Fruit fly (Drosophila melanogaster) whole organism, embryonic: ENCODE data around the gene scat.

Experiments used
- Ada2b ChIP-seq: fragments of 200-800 bp; sonication (Bioruptor generic); IDR thresholded peaks from 2 replicates; pipeline ENCODE4 v1.3.6; 2022; ENCODE audit warnings: missing biosample characterization, missing genetic modification characterization
- BEAF-32 ChIP-seq: fragments of 200-800 bp; sonication (Bioruptor generic); optimal IDR thresholded peaks from 3 replicates; lab custom pipeline; 2017; ENCODE audit warnings: missing biosample characterization, missing genetic modification characterization, mild to moderate bottlenecking, moderate library complexity, missing genetic modification reagents
- CG11504 ChIP-seq: fragments of 200-800 bp; sonication (Bioruptor generic); optimal IDR thresholded peaks from 3 replicates; lab custom pipeline; 2019; ENCODE audit warnings: missing biosample characterization, mild to moderate bottlenecking, missing genetic modification characterization, moderate library complexity
- CG11560 ChIP-seq: fragments of 200-800 bp; sonication (Bioruptor generic); IDR thresholded peaks from 3 replicates; pipeline ENCODE4 v1.3.6; 2022; ENCODE audit warnings: missing biosample characterization, missing genetic modification characterization
- CG11696 ChIP-seq: fragments of 200-800 bp; sonication (Bioruptor generic); IDR thresholded peaks from 2 replicates; pipeline ENCODE4 v1.3.6; 2022; ENCODE audit warnings: missing biosample characterization, missing genetic modification characterization
- CG13296 ChIP-seq: fragments of 200-800 bp; sonication (Bioruptor generic); optimal IDR thresholded peaks from 3 replicates; lab custom pipeline; 2018; ENCODE audit warnings: missing biosample characterization, mild to moderate bottlenecking, missing genetic modification characterization
- CG15269 ChIP-seq: fragments of 200-800 bp; sonication (Bioruptor generic); optimal IDR thresholded peaks from 2 replicates; lab custom pipeline; 2018; ENCODE audit warnings: missing biosample characterization, mild to moderate bottlenecking, missing genetic modification characterization, moderate library complexity
- CG18262 ChIP-seq: fragments of 200-800 bp; optimal IDR thresholded peaks from 3 replicates; lab custom pipeline; 2019; ENCODE audit warnings: missing biosample characterization, mild to moderate bottlenecking, missing genetic modification characterization, moderate library complexity
- CG2199 ChIP-seq: fragments of 200-800 bp; sonication (Bioruptor generic); IDR thresholded peaks from 3 replicates; pipeline ENCODE4 v1.3.6; 2022; ENCODE audit warnings: missing biosample characterization, missing genetic modification characterization
- CG2678 ChIP-seq: fragments of 200-800 bp; sonication (Bioruptor generic); optimal IDR thresholded peaks from 3 replicates; lab custom pipeline; 2019; ENCODE audit warnings: missing biosample characterization, mild to moderate bottlenecking, missing genetic modification characterization, moderate library complexity
- CG30431 ChIP-seq: fragments of 200-800 bp; sonication (Bioruptor generic); optimal IDR thresholded peaks from 2 replicates; lab custom pipeline; 2017; ENCODE audit warnings: missing biosample characterization, missing genetic modification characterization
- CG31441 ChIP-seq: fragments of 200-800 bp; sonication (Bioruptor generic); IDR thresholded peaks from 2 replicates; pipeline ENCODE4 v1.3.6; 2022; ENCODE audit warnings: missing biosample characterization, missing genetic modification characterization
- CG3163 ChIP-seq: fragments of 200-800 bp; sonication (Bioruptor generic); optimal IDR thresholded peaks from 3 replicates; lab custom pipeline; 2016; ENCODE audit warnings: missing biosample characterization, missing genetic modification characterization
- CG43689 ChIP-seq: fragments of 200-800 bp; sonication (Bioruptor generic); IDR thresholded peaks from 2 replicates; pipeline ENCODE4 v1.3.6; 2022; ENCODE audit warnings: missing biosample characterization, missing genetic modification characterization
- CG8478 ChIP-seq: fragments of >200 bp; optimal IDR thresholded peaks from 2 replicates; lab custom pipeline; 2018
- CG9437 ChIP-seq: fragments of 200-800 bp; sonication (Bioruptor generic); optimal IDR thresholded peaks from 2 replicates; lab custom pipeline; 2018; ENCODE audit warnings: missing biosample characterization, mild to moderate bottlenecking, missing genetic modification characterization
- CG9727 ChIP-seq: fragments of 200-800 bp; sonication (Bioruptor generic); optimal IDR thresholded peaks from 3 replicates; lab custom pipeline; 2017; ENCODE audit warnings: missing biosample characterization, mild to moderate bottlenecking, missing genetic modification characterization
- CoRest ChIP-seq: fragments of 200-800 bp; sonication (Bioruptor generic); optimal IDR thresholded peaks from 3 replicates; lab custom pipeline; 2018; ENCODE audit warnings: missing biosample characterization, mild to moderate bottlenecking, missing genetic modification characterization, moderate library complexity
- Dbx ChIP-seq: fragments of 200-800 bp; sonication (Bioruptor generic); IDR thresholded peaks from 3 replicates; pipeline ENCODE4 v1.3.6; 2022; ENCODE audit warnings: missing biosample characterization, missing genetic modification characterization
- Dip2 ChIP-seq: fragments of 200-800 bp; sonication (Bioruptor generic); IDR thresholded peaks from 2 replicates; pipeline ENCODE4 v1.3.6; 2022; ENCODE audit warnings: missing biosample characterization, missing genetic modification characterization
- Doc3 ChIP-seq: fragments of 200-800 bp; sonication (Bioruptor generic); IDR thresholded peaks from 3 replicates; pipeline ENCODE4 v1.3.6; 2022; ENCODE audit warnings: missing biosample characterization, missing genetic modification characterization; ENCODE audit not compliant: partially characterized antibody
- E2f1 ChIP-seq: fragments of 200-800 bp; sonication (Bioruptor generic); IDR thresholded peaks from 2 replicates; pipeline ENCODE4 v1.3.6; 2022; ENCODE audit warnings: missing biosample characterization, missing genetic modification characterization
- E2f2 ChIP-seq: fragments of 200-800 bp; sonication (Bioruptor generic); IDR thresholded peaks from 2 replicates; pipeline ENCODE4 v1.3.6; 2022; ENCODE audit warnings: missing biosample characterization, missing genetic modification characterization
- Kr ChIP-seq: fragments of 200-800 bp; sonication (Bioruptor generic); optimal IDR thresholded peaks from 2 replicates; lab custom pipeline; 2017; ENCODE audit warnings: missing biosample characterization, mild to moderate bottlenecking, missing genetic modification characterization
- Nf-YC ChIP-seq: fragments of 200-800 bp; optimal IDR thresholded peaks from 3 replicates; lab custom pipeline; 2019; ENCODE audit warnings: missing biosample characterization, mild to moderate bottlenecking, missing genetic modification characterization, moderate library complexity
- NfI ChIP-seq: fragments of 200-800 bp; sonication (Bioruptor generic); optimal IDR thresholded peaks from 3 replicates; lab custom pipeline; 2018; ENCODE audit warnings: missing biosample characterization, mild to moderate bottlenecking, missing genetic modification characterization, moderate library complexity
- Oli ChIP-seq: fragments of 200-800 bp; sonication (Bioruptor generic); optimal IDR thresholded peaks from 2 replicates; lab custom pipeline; 2018; ENCODE audit warnings: missing biosample characterization, mild to moderate bottlenecking, missing genetic modification characterization, moderate library complexity
- Pdp1 ChIP-seq, 2 experiments: fragments of 200-800 bp; sonication (Bioruptor generic); optimal IDR thresholded peaks; 3 replicates each; lab custom pipeline; 2016; ENCODE audit warnings: missing biosample characterization in 2 of 2, missing genetic modification characterization in 2 of 2, mild to moderate bottlenecking in 1 of 2, moderate library complexity in 1 of 2
- Sox102F ChIP-seq: fragments of 200-800 bp; sonication (Bioruptor generic); optimal IDR thresholded peaks from 2 replicates; lab custom pipeline; 2018; ENCODE audit warnings: missing biosample characterization, mild to moderate bottlenecking, missing genetic modification characterization, moderate library complexity
- Spps ChIP-seq: fragments of 200-800 bp; sonication (Bioruptor generic); optimal IDR thresholded peaks from 2 replicates; lab custom pipeline; 2018; ENCODE audit warnings: missing biosample characterization, mild to moderate bottlenecking, missing genetic modification characterization
- ash1 ChIP-seq: fragments of 200-800 bp; sonication (Bioruptor generic); optimal IDR thresholded peaks from 2 replicates; lab custom pipeline; 2018; ENCODE audit warnings: missing biosample characterization, mild to moderate bottlenecking, missing genetic modification characterization
- bcd ChIP-seq: fragments of 200-800 bp; sonication (Bioruptor generic); optimal IDR thresholded peaks from 2 replicates; lab custom pipeline; 2017; ENCODE audit warnings: missing biosample characterization, mild to moderate bottlenecking, missing genetic modification characterization
- chif ChIP-seq, 2 experiments: fragments of 200-800 bp; sonication (Bioruptor generic); optimal IDR thresholded peaks; 3 replicates each; lab custom pipeline; 2016; ENCODE audit warnings: missing biosample characterization in 2 of 2, missing genetic modification characterization in 2 of 2
- crol ChIP-seq: fragments of 200-800 bp; sonication (Bioruptor generic); IDR thresholded peaks from 2 replicates; pipeline ENCODE4 v1.3.6; 2022; ENCODE audit warnings: missing biosample characterization, missing genetic modification characterization
- danr ChIP-seq: fragments of 200-800 bp; sonication (Bioruptor generic); IDR thresholded peaks from 2 replicates; pipeline ENCODE4 v1.3.6; 2022; ENCODE audit warnings: missing biosample characterization, missing genetic modification characterization
- dmrt99B ChIP-seq: fragments of 200-800 bp; sonication (Bioruptor generic); optimal IDR thresholded peaks from 2 replicates; lab custom pipeline; 2018; ENCODE audit warnings: missing biosample characterization, mild to moderate bottlenecking, missing genetic modification characterization, moderate library complexity
- eyg ChIP-seq: fragments of 200-800 bp; sonication (Bioruptor generic); optimal IDR thresholded peaks from 3 replicates; lab custom pipeline; 2016; ENCODE audit warnings: missing biosample characterization, missing genetic modification characterization
- gem ChIP-seq: fragments of 200-800 bp; sonication (Bioruptor generic); optimal IDR thresholded peaks from 2 replicates; lab custom pipeline; 2019; ENCODE audit warnings: missing biosample characterization, mild to moderate bottlenecking, missing genetic modification characterization, moderate library complexity
- jumu ChIP-seq: fragments of 200-800 bp; sonication (Bioruptor generic); optimal IDR thresholded peaks from 3 replicates; lab custom pipeline; 2016; ENCODE audit warnings: missing biosample characterization, missing genetic modification characterization
- lbe ChIP-seq: fragments of 200-800 bp; sonication (Bioruptor generic); optimal IDR thresholded peaks from 2 replicates; lab custom pipeline; 2016; ENCODE audit warnings: missing biosample characterization, mild to moderate bottlenecking, missing genetic modification characterization
- mirr ChIP-seq: fragments of 200-800 bp; sonication (Bioruptor generic); optimal IDR thresholded peaks from 3 replicates; lab custom pipeline; 2018; ENCODE audit warnings: missing biosample characterization, mild to moderate bottlenecking, missing genetic modification characterization
- p53 ChIP-seq: fragments of 200-800 bp; sonication (Bioruptor generic); optimal IDR thresholded peaks from 2 replicates; lab custom pipeline; 2016; ENCODE audit warnings: missing biosample characterization, missing genetic modification characterization
- prd ChIP-seq, 3 experiments: fragments of >200 bp in 2 of 3; fragments of 200-800 bp in 1 of 3; sonication (Bioruptor generic) in 1 of 3; optimal IDR thresholded peaks in 2 of 3; IDR thresholded peaks in 1 of 3; 2 replicates in 2 of 3; 3 replicates in 1 of 3; pipeline versions ENCODE4 v1.3.6 to Lab custom; 2017 to 2022; ENCODE audit warnings: missing biosample characterization in 1 of 3, missing genetic modification characterization in 1 of 3
- row ChIP-seq: fragments of 200-800 bp; sonication (Bioruptor generic); IDR thresholded peaks from 3 replicates; pipeline ENCODE4 v1.3.6; 2022; ENCODE audit warnings: missing biosample characterization, missing genetic modification characterization
- sim ChIP-seq: fragments of 200-800 bp; sonication (Bioruptor generic); IDR thresholded peaks from 2 replicates; pipeline ENCODE4 v1.3.6; 2022; ENCODE audit warnings: missing biosample characterization, missing genetic modification characterization
- stwl ChIP-seq: fragments of 200-800 bp; sonication (Bioruptor generic); optimal IDR thresholded peaks from 3 replicates; lab custom pipeline; 2018; ENCODE audit warnings: missing biosample characterization, mild to moderate bottlenecking, missing genetic modification characterization, moderate library complexity
- sug ChIP-seq: fragments of 200-800 bp; optimal IDR thresholded peaks from 2 replicates; lab custom pipeline; 2019; ENCODE audit warnings: missing biosample characterization, mild to moderate bottlenecking, missing genetic modification characterization, moderate library complexity

scat gene

DNA sequence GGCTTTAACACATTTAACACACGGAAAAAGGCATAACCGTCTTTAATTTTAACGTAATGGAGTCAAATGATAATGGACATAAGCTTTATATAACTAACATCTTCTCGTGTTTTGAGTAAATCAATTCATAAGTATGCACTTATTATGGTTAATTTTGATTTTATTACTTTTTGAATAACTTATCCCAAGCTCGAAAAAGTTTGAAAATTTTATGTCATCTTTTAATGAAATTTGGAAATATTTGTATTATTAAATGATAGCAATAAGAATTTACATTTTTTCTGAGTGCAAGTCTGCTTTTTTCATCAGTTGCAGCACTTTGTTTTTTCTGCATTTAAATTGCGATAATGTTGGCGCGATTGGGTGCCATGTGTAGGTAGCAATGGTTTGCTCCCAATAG lies 16.6 kb downstream of the scat start (continued):
- peak; percentile 8; the same call in 1 of the 2 replicates for TF ChIP-seq E2f2 (GFP tag; lab: Robert Waterston, UW)
- peak; percentile 28 for TF ChIP-seq gem
- TF ChIP-seq Oli (tag; lab: Kevin White, UChicago), result peak; percentile 33
- TF ChIP-seq Sox102F (GFP tag; lab: Kevin White, UChicago), result peak; percentile 34
- TF ChIP-seq CG9437, result peak; percentile 25
- TF ChIP-seq Doc3 (GFP tag; lab: Robert Waterston, UW), result no peak
- 0 out of 2 replicates have a peak, but pooled peaks have one; percentile 16 for TF ChIP-seq CG31441 (GFP tag; lab: Robert Waterston, UW)
- peak; percentile 44 for TF ChIP-seq CG11504 (tag; lab: Kevin White, UChicago)
- peak; percentile 10 for TF ChIP-seq CG18262 (tag; lab: Kevin White, UChicago)
- no peak for TF ChIP-seq Dbx (GFP tag; lab: Robert Waterston, UW)
- 0 out of 3 replicates have a peak, but pooled peaks have one; percentile 24 for TF ChIP-seq row
- peak; percentile 18 for TF ChIP-seq CG2678
- TF ChIP-seq CG9727 (GFP tag; lab: Kevin White, UChicago), result peak; percentile 3
- TF ChIP-seq prd (optimal IDR thresholded peaks at IDR 0.05; lab: Kevin White, UChicago), result no peak
- TF ChIP-seq prd (GFP tag; IDR thresholded peaks at IDR 0.05; lab: Robert Waterston, UW), result 0 out of 3 replicates have a peak, but pooled peaks have one; percentile 6
- TF ChIP-seq CG11696 (GFP tag; lab: Robert Waterston, UW), result 0 out of 2 replicates have a peak, but pooled peaks have one; percentile 18
- TF ChIP-seq ash1 (GFP tag; lab: Kevin White, UChicago), result no peak
- no peak for TF ChIP-seq CG15269 (tag; lab: Kevin White, UChicago)
- peak; percentile 29 for TF ChIP-seq dmrt99B (tag; lab: Kevin White, UChicago)
- TF ChIP-seq Ada2b (GFP tag; lab: Robert Waterston, UW), result peak; percentile 6; the same call in 1 of the 2 replicates
- TF ChIP-seq crol (GFP tag; lab: Robert Waterston, UW), result 0 out of 2 replicates have a peak, but pooled peaks have one; percentile 4

DNA sequence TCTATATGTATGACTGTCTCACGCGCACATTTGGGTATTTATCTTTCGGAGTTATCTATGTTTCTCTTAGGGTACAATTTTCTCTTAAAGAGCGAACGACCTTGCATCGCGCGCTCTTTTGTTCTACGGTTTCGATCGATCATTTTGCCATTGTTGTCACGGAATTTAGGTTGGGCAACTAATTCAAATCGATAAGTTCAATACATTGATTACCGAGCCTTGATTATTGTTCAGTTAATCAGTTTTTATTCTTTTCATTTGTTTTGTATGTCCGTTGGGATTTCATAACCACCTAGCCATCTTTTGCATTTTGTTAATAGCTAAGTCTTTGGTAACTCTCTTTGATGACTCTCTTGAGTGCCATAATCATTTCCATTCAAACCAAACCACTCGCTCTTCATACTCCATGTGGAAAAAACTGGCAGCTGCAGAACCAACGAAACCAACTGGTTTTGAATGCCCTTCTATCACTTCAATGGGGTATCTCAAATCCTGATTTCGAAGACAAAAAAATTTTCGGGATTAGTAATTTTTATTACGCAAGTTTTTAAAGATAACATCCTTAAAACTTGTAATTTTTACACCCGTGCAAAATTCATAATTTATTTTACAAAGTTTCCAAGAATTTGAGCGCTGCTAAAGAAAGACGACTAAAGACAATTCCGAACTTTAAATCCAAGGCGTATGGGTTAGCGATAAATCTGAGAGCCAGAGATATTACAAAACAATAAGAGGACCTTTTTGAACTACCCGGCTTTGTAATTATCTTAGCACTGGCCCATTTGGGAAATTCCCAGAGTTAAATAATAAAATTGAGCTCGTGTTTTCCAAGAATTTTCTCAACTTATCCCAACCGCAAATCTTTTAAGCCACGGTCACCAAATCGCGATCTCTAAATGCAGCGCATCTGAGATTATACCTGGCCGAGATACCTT lies 17.4 kb downstream of the scat start:
- TF ChIP-seq bcd (GFP tag; lab: Kevin White, UChicago), result no peak
- no peak for TF ChIP-seq Dip2
- no peak for TF ChIP-seq p53 (GFP tag; lab: Kevin White, UChicago)
- TF ChIP-seq lbe (GFP tag; lab: Kevin White, UChicago), result no peak
- TF ChIP-seq CG43689, result no peak
- no peak for TF ChIP-seq CG2199
- TF ChIP-seq eyg, result no peak
- peak; percentile 98 for TF ChIP-seq CG3163
- TF ChIP-seq Nf-YC (tag; lab: Kevin White, UChicago), result no peak
- no peak for TF ChIP-seq sim (GFP tag; lab: Robert Waterston, UW)
- TF ChIP-seq Pdp1 (GFP tag; optimal IDR thresholded peaks at IDR 0.05; lab: Kevin White, UChicago), result peak in 1 of 2 experiments; percentile 60
- no peak for TF ChIP-seq Kr (GFP tag; lab: Kevin White, UChicago)
- no peak for TF ChIP-seq CG11560 (tag; lab: Robert Waterston, UW)
- no peak for TF ChIP-seq BEAF-32 (GFP tag; lab: Kevin White, UChicago)
- TF ChIP-seq CG9437, result peak; percentile 40
- no peak for TF ChIP-seq CG8478 (lab: Kevin White, UChicago)
- no peak for TF ChIP-seq CG30431 (GFP tag; lab: Kevin White, UChicago)
- TF ChIP-seq NfI (GFP tag; lab: Kevin White, UChicago), result no peak
- TF ChIP-seq E2f1 (GFP tag; lab: Robert Waterston, UW), result no peak
- TF ChIP-seq mirr (GFP tag; lab: Kevin White, UChicago), result peak; percentile 76
- peak; percentile 4 for TF ChIP-seq jumu (GFP tag; lab: Kevin White, UChicago)
- no peak for TF ChIP-seq stwl
- peak in 1 of 2 experiments; percentile 42 for TF ChIP-seq chif (GFP tag; optimal IDR thresholded peaks at IDR 0.05; lab: Kevin White, UChicago)
- no peak for TF ChIP-seq danr (GFP tag; lab: Robert Waterston, UW)
- no peak for TF ChIP-seq sug (tag; lab: Kevin White, UChicago)
- TF ChIP-seq CG13296, result no peak
- TF ChIP-seq Oli (tag; lab: Kevin White, UChicago), result peak; percentile 35
- no peak for TF ChIP-seq Spps (tag; lab: Kevin White, UChicago)
- TF ChIP-seq CoRest, result peak; percentile 19
